Worm (Caenorhabditis elegans) whole organism, L3 larva: ENCODE data around the gene nhr-196.
A peak's percentile ranks its signal among the peaks of the same experiment; 100 is the strongest.

ENCODE experiments used
- ZK546.5 ChIP-seq: sonication (generic microtip); optimal IDR thresholded peaks from 2 replicates; lab custom pipeline; 2017; ENCODE audit warnings: missing biosample characterization, missing genetic modification characterization
- aly-2 ChIP-seq: fragments of 150-350 bp; optimal IDR thresholded peaks from 2 replicates; lab custom pipeline; 2014; ENCODE audit warnings: missing biosample characterization, missing genetic modification characterization
- ama-1 ChIP-seq: fragments of 150-350 bp; optimal IDR thresholded peaks from 2 replicates; lab custom pipeline; 2018
- ceh-16 ChIP-seq: sonication (generic microtip); optimal IDR thresholded peaks from 2 replicates; lab custom pipeline; 2017; ENCODE audit warnings: missing biosample characterization, missing genetic modification characterization
- ceh-28 ChIP-seq: fragments of 150-350 bp; optimal IDR thresholded peaks from 2 replicates; lab custom pipeline; 2014; ENCODE audit warnings: missing biosample characterization, missing genetic modification reagents, missing genetic modification characterization
- ceh-9 ChIP-seq: sonication (generic microtip); optimal IDR thresholded peaks from 2 replicates; lab custom pipeline; 2018; ENCODE audit warnings: missing biosample characterization, missing genetic modification characterization
- daf-12 ChIP-seq: fragments of 150-350 bp; optimal IDR thresholded peaks from 2 replicates; lab custom pipeline; 2014; ENCODE audit warnings: missing biosample characterization, missing genetic modification reagents, missing genetic modification characterization
- egl-5 ChIP-seq: fragments of 150-350 bp; optimal IDR thresholded peaks from 2 replicates; lab custom pipeline; 2017; ENCODE audit warnings: missing biosample characterization, missing genetic modification reagents, missing genetic modification characterization, inconsistent platforms
- elt-1 ChIP-seq: fragments of 150-350 bp; optimal IDR thresholded peaks from 2 replicates; lab custom pipeline; 2014; ENCODE audit warnings: missing biosample characterization, missing genetic modification characterization
- elt-2 ChIP-seq: sonication (generic microtip); optimal IDR thresholded peaks from 2 replicates; lab custom pipeline; 2016; ENCODE audit warnings: missing genetic modification reagents, mild to moderate bottlenecking, missing genetic modification characterization, missing compliant biosample characterization
- fkh-10 ChIP-seq: sonication (generic microtip); optimal IDR thresholded peaks from 2 replicates; lab custom pipeline; 2017; ENCODE audit warnings: missing biosample characterization, missing genetic modification reagents, missing genetic modification characterization
- fkh-2 ChIP-seq: fragments of 150-350 bp; optimal IDR thresholded peaks from 2 replicates; lab custom pipeline; 2014; ENCODE audit warnings: missing biosample characterization, missing genetic modification reagents, missing genetic modification characterization
- hmg-11 ChIP-seq: sonication (generic microtip); optimal IDR thresholded peaks from 2 replicates; lab custom pipeline; 2016; ENCODE audit warnings: missing genetic modification characterization, missing compliant biosample characterization
- jun-1 ChIP-seq: fragments of 150-350 bp; optimal IDR thresholded peaks from 2 replicates; lab custom pipeline; 2014; ENCODE audit warnings: missing biosample characterization, missing genetic modification reagents, missing genetic modification characterization
- lin-15B ChIP-seq: fragments of 150-350 bp; optimal IDR thresholded peaks from 2 replicates; lab custom pipeline; 2014; ENCODE audit warnings: missing biosample characterization, missing genetic modification characterization
- mdl-1 ChIP-seq: fragments of 150-350 bp; optimal IDR thresholded peaks from 2 replicates; lab custom pipeline; 2014; ENCODE audit warnings: missing biosample characterization, missing genetic modification characterization
- mml-1 ChIP-seq: fragments of 150-350 bp; sonication (generic microtip); optimal IDR thresholded peaks from 3 replicates; lab custom pipeline; 2014; ENCODE audit warnings: missing biosample characterization, missing genetic modification characterization
- nhr-23 ChIP-seq: fragments of 150-350 bp; optimal IDR thresholded peaks from 2 replicates; lab custom pipeline; 2014; ENCODE audit warnings: missing biosample characterization, missing genetic modification reagents, missing genetic modification characterization
- nhr-237 ChIP-seq: fragments of 150-350 bp; optimal IDR thresholded peaks from 2 replicates; lab custom pipeline; 2014; ENCODE audit warnings: missing biosample characterization, missing genetic modification characterization
- nhr-25 ChIP-seq: sonication (generic microtip); optimal IDR thresholded peaks from 2 replicates; lab custom pipeline; 2017; ENCODE audit warnings: missing biosample characterization, missing genetic modification characterization
- nhr-28 ChIP-seq: fragments of 150-350 bp; optimal IDR thresholded peaks from 2 replicates; lab custom pipeline; 2014; ENCODE audit warnings: missing biosample characterization, missing genetic modification characterization
- nhr-43 ChIP-seq: sonication (generic microtip); optimal IDR thresholded peaks from 2 replicates; lab custom pipeline; 2016; ENCODE audit warnings: mild to moderate bottlenecking, missing genetic modification characterization, missing compliant biosample characterization; ENCODE audit not compliant: poor library complexity, severe bottlenecking
- nhr-76 ChIP-seq: fragments of 150-350 bp; sonication (generic microtip); optimal IDR thresholded peaks from 5 replicates; lab custom pipeline; 2014; ENCODE audit warnings: missing biosample characterization, missing genetic modification characterization
- nhr-77 ChIP-seq: fragments of 150-350 bp; optimal IDR thresholded peaks from 2 replicates; lab custom pipeline; 2014; ENCODE audit warnings: missing biosample characterization, missing genetic modification characterization
- pha-4 ChIP-seq: fragments of 150-350 bp; optimal IDR thresholded peaks from 2 replicates; lab custom pipeline; 2014; ENCODE audit warnings: missing biosample characterization, missing genetic modification reagents, missing genetic modification characterization
- skn-1 ChIP-seq: fragments of 150-350 bp; optimal IDR thresholded peaks from 2 replicates; lab custom pipeline; 2014; ENCODE audit warnings: missing biosample characterization, missing genetic modification characterization
- snpc-4 ChIP-seq: fragments of 150-350 bp; optimal IDR thresholded peaks from 2 replicates; lab custom pipeline; 2014; ENCODE audit warnings: missing biosample characterization, missing genetic modification characterization
- unc-62 ChIP-seq: fragments of 150-350 bp; sonication (generic microtip); optimal IDR thresholded peaks from 4 replicates; lab custom pipeline; 2014; ENCODE audit warnings: missing biosample characterization, missing genetic modification reagents, missing genetic modification characterization
- zag-1 ChIP-seq: fragments of 150-350 bp; optimal IDR thresholded peaks from 2 replicates; lab custom pipeline; 2014; ENCODE audit warnings: missing biosample characterization, missing genetic modification characterization
- ztf-11 ChIP-seq: fragments of 150-350 bp; optimal IDR thresholded peaks from 2 replicates; lab custom pipeline; 2014; ENCODE audit warnings: missing biosample characterization, missing genetic modification characterization
- ztf-4 ChIP-seq: fragments of 150-350 bp; optimal IDR thresholded peaks from 2 replicates; lab custom pipeline; 2014; ENCODE audit warnings: missing biosample characterization, missing genetic modification characterization

Gene nhr-196

DNA sequence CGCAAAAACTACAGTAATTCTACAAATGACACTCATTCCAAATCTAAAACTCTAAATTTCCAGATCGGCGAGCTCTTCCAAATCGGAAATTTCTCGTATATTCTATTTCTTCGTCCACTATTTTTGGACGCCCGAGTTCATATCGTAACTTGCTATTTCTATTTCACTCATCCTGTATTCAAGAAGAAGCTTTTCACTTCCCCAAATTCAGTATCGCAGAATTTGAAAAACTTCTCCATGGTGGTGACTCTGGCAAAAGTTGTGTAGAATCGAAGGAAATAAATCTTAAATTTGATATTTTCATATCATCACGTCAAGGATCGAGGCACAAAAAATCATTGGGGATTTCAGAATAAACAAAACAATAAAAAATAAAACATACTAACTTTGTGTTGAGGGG, 33.4 kb upstream of the nhr-196 start:
- TF ChIP-seq ceh-28 (tag; lab: Kevin White, UChicago) (no peak), nhr-77 (tag; lab: Kevin White, UChicago) (no peak), elt-1 (tag; lab: Kevin White, UChicago) (no peak), nhr-237 (no peak), ceh-16 (tag; lab: Kevin White, UChicago) (no peak), zag-1 (no peak), nhr-43 (tag; lab: Kevin White, UChicago) (no peak), nhr-28 (tag; lab: Kevin White, UChicago) (no peak), egl-5 (tag; lab: Kevin White, UChicago) (no peak), pha-4 (tag; lab: Kevin White, UChicago) (no peak), snpc-4 (tag; lab: Kevin White, UChicago) (no peak), mml-1 (tag; lab: Kevin White, UChicago) (no peak), ama-1 (lab: Kevin White, UChicago) (no peak), fkh-2 (tag; lab: Kevin White, UChicago) (no peak), elt-2 (tag; lab: Kevin White, UChicago) (no peak), ztf-4 (no peak)

DNA sequence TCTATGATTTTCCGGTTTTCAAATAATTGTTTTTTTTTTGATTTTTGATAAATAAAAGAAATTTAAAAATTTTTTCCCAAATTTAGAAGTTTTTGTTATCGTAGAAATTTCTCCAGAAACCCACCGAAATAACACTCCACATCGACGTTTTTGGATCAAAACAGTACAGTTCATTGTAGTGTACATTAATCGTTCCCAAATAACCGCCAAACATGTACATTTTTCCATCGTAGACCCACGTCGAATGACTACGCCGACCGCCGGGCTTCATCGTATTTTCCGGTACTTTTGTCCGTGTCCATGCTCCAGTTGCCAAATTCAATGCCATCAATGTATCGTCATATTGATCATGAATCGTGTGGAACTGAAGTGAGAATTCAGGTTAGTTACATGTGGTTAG, 31.4 kb upstream of the nhr-196 start, which contains the start of gene F53E4.2:
Gene F53E4.2 (plus strand): TSS at position 301 of the 400 bp plus-strand sequence.
- no peak for TF ChIP-seq lin-15B
- TF ChIP-seq nhr-76 (tag; lab: Kevin White, UChicago) = no peak
- TF ChIP-seq ceh-9 = no peak
- no peak for TF ChIP-seq mdl-1 (tag; lab: Kevin White, UChicago)
- no peak for TF ChIP-seq snpc-4 (tag; lab: Kevin White, UChicago)
- no peak for TF ChIP-seq fkh-10 (GFP tag; lab: Kevin White, UChicago)
- no peak for TF ChIP-seq jun-1 (tag; lab: Kevin White, UChicago)
- TF ChIP-seq zag-1 = no peak
- TF ChIP-seq ZK546.5 (tag; lab: Kevin White, UChicago) = no peak

DNA sequence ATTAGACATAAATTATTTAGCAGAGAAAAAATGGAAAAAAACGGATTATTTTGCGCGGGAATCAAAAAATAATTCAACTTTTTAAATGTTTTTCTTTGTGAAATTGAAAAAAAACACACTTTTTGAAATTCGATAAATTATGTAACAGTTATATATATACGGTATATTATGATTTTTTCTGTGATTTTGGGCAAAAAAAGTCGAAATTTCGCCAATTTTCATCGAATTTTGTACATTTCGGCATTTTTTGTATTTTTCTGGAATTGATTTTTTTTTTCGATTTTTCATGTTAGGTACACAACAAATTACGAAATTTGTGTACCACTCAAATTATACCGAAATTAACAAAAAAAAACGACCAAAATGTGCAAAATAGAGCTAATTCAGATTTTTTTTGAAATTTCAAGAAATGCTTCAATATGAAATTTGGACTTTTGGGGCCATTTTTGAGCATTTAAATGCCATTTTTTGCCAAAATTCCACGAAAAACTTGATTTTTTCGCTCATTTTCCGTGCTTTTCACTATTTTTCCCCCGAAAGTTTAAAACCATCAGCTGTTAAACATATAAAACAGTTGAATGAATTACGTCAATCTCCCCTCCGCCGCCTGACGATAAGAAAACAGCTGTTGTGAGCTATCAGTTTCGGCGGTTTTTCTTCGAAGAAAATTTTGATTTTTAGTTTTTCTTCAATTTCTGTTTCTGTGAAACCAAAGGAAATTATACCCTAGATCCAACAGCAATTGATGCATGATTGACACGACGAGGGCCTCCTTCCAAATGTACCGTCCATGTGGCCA, 27.1 kb upstream of the nhr-196 start:
- no peak for TF ChIP-seq ama-1 (lab: Kevin White, UChicago)
- no peak for TF ChIP-seq nhr-77 (tag; lab: Kevin White, UChicago)
- TF ChIP-seq ztf-4 = no peak
- TF ChIP-seq nhr-25 (tag; lab: Kevin White, UChicago) = no peak
- peak; percentile 1 for TF ChIP-seq egl-5 (tag; lab: Kevin White, UChicago)
- no peak for TF ChIP-seq aly-2 (tag; lab: Kevin White, UChicago)
- no peak for TF ChIP-seq ceh-9
- TF ChIP-seq elt-2 (tag; lab: Kevin White, UChicago) = peak; percentile 16
- TF ChIP-seq ceh-16 (tag; lab: Kevin White, UChicago) = no peak
- no peak for TF ChIP-seq skn-1 (tag; lab: Kevin White, UChicago)
- no peak for TF ChIP-seq jun-1 (tag; lab: Kevin White, UChicago)
- TF ChIP-seq, all 47 proteins: peak for 2

DNA sequence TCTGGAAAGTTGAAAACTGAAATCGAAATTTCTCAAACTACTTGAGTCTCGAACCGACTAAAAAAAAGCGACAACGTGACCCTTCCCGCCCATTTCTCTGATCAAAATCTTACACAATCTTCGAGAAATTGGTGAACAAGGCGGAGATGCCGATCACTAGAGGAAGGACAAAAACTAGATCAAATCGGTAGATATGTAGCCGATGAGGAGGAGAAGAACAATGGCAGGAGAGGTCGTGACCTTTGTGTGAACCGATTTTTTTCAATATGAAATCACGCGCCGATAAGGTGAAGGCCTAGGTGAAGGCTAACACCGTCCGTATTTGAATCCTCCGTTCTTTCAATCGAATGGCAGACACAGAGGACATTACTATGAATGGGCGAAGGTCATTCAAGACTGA, 24.5 kb upstream of the nhr-196 start:
- TF ChIP-seq unc-62 (GFP tag; lab: Kevin White, UChicago) (no peak), nhr-25 (tag; lab: Kevin White, UChicago) (peak; percentile 99), elt-1 (tag; lab: Kevin White, UChicago) (peak; percentile 98), nhr-23 (tag; lab: Kevin White, UChicago) (peak; percentile 79)

DNA sequence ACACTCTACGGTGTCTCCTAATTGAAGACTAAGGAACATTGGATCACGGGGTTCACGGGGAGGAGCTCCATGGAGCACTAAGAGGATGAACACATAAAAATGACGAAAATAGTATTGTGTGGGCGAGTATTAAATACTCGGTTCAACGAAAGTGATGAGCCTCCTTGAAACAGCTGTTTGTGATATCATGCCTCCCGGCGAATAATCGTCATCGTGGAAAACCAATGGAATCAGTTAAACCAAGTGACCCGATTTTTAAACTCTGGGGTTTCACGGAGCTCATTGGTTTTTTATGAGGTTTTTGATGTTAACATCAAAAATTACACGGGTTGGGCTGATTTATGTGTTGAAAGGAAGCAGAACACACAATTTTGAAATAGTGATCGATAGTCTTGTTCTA, 23.9 kb upstream of the nhr-196 start:
- TF ChIP-seq nhr-77 (tag; lab: Kevin White, UChicago) = no peak
- no peak for TF ChIP-seq mdl-1 (tag; lab: Kevin White, UChicago)
- TF ChIP-seq daf-12 (tag; lab: Kevin White, UChicago) = no peak
- TF ChIP-seq nhr-25 (tag; lab: Kevin White, UChicago) = no peak
- TF ChIP-seq ztf-11 (tag; lab: Kevin White, UChicago) = no peak
- TF ChIP-seq ceh-9 = no peak
- TF ChIP-seq fkh-10 (GFP tag; lab: Kevin White, UChicago) = no peak
- TF ChIP-seq hmg-11 (tag; lab: Kevin White, UChicago) = no peak
- no peak for TF ChIP-seq ama-1 (lab: Kevin White, UChicago)
- TF ChIP-seq skn-1 (tag; lab: Kevin White, UChicago) = no peak
- no peak for TF ChIP-seq snpc-4 (tag; lab: Kevin White, UChicago)
- no peak for TF ChIP-seq nhr-43 (tag; lab: Kevin White, UChicago)
